Worm (Caenorhabditis elegans): ENCODE results near the gene sre-49.

- no peak for TF ChIP-seq gmeb-1 (tag; optimal IDR thresholded peaks at IDR 0.05)
- TF ChIP-seq elt-3 (tag; optimal IDR thresholded peaks at IDR 0.05) = no peak
- no peak for TF ChIP-seq lsy-2 (tag; optimal IDR thresholded peaks at IDR 0.05)
- no peak for TF ChIP-seq ceh-82 (tag; optimal IDR thresholded peaks at IDR 0.05)
- TF ChIP-seq mdl-1 (tag; optimal IDR thresholded peaks at IDR 0.05) = no peak
- TF ChIP-seq fos-1 (tag; optimal IDR thresholded peaks at IDR 0.05) = no peak
- no peak for TF ChIP-seq aly-2 (tag; optimal IDR thresholded peaks at IDR 0.05)
- TF ChIP-seq lin-11 (tag; optimal IDR thresholded peaks at IDR 0.05) = no peak
- no peak for TF ChIP-seq ztf-11 (tag; optimal IDR thresholded peaks at IDR 0.05)
- TF ChIP-seq nhr-25 (tag; optimal IDR thresholded peaks at IDR 0.05) = no peak
- no peak for TF ChIP-seq nhr-23 (tag; optimal IDR thresholded peaks at IDR 0.05)
- TF ChIP-seq snpc-4 (tag; optimal IDR thresholded peaks at IDR 0.05) = no peak
Observed at ce11 chrII:12301233-12301632, 17.4 kb upstream of the sre-49 start.
